Worm (Caenorhabditis elegans) whole organism, late embryonic: ENCODE data around the gene grp-1.

ENCODE experiments used
- nhr-11 ChIP-seq: fragments of 150-350 bp; optimal IDR thresholded peaks from 2 replicates; lab custom pipeline; 2014; ENCODE audit warnings: missing biosample characterization, missing genetic modification characterization
- zip-5 ChIP-seq: sonication (generic microtip); optimal IDR thresholded peaks from 2 replicates; lab custom pipeline; 2016; ENCODE audit warnings: missing genetic modification characterization, missing compliant biosample characterization

DNA sequence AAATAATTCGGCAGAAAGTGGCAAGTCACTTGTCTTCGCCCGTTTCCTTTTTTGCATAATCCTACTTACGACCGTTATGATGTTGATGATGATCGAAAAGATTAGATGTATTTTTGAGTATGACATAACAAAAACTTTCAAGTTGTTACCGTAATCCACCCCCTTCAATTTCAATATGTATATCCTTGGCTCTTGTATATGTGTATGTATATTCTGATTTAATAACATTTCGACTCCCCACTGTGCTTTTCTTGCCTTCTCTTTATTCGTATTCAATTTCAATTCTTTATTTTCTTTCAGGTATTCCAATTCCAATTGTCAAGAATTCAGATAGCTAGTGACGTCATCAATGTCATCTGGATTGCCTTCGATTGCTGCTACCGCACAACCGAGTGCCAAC, 18.5 kb upstream of the grp-1 start, which contains the start of gene pros-1:
- TF ChIP-seq nhr-11 (tag; lab: Kevin White, UChicago) (no peak), zip-5 (no peak)
